Fruit fly (Drosophila melanogaster) whole organism, pupa: Measurements from ENCODE around the gene trk.

Experiments
- CG9948 ChIP-seq: fragments of 200-800 bp; sonication (Bioruptor generic); optimal IDR thresholded peaks from 2 replicates; lab custom pipeline; 2018; ENCODE audit warnings: missing biosample characterization, mild to moderate bottlenecking, missing genetic modification characterization, moderate library complexity
- EcR ChIP-seq: fragments of 200-800 bp; sonication (Bioruptor generic); optimal IDR thresholded peaks from 3 replicates; lab custom pipeline; 2019; ENCODE audit warnings: missing biosample characterization, missing genetic modification characterization, mild to moderate bottlenecking, moderate library complexity, missing genetic modification reagents
- Ets98B ChIP-seq: fragments of 200-800 bp; sonication (Bioruptor generic); IDR thresholded peaks from 2 replicates; pipeline ENCODE4 v1.3.6; 2022; ENCODE audit warnings: missing biosample characterization, missing genetic modification characterization

dm6 chr2L:10255725-10256158 is 16.4 kb downstream of the trk start, which contains the start of gene CG5676:
- no peak for TF ChIP-seq CG9948
- TF ChIP-seq Ets98B (GFP tag; lab: Robert Waterston, UW), result no peak
- no peak for TF ChIP-seq EcR
